Fruit fly (Drosophila melanogaster) whole organism, embryonic: ENCODE results near the gene CG14856.

ENCODE experiments used
- CG13775 ChIP-seq: fragments of 200-800 bp; sonication (Bioruptor generic); optimal IDR thresholded peaks from 3 replicates; lab custom pipeline; 2017; ENCODE audit warnings: missing biosample characterization, mild to moderate bottlenecking, missing genetic modification characterization
- CG9437 ChIP-seq: fragments of 200-800 bp; sonication (Bioruptor generic); optimal IDR thresholded peaks from 2 replicates; lab custom pipeline; 2018; ENCODE audit warnings: missing biosample characterization, mild to moderate bottlenecking, missing genetic modification characterization
- zfh1 ChIP-seq: fragments of 200-800 bp; sonication (Bioruptor generic); IDR thresholded peaks from 3 replicates; pipeline ENCODE4 v1.3.6; 2022; ENCODE audit warnings: missing biosample characterization, missing genetic modification characterization

DNA sequence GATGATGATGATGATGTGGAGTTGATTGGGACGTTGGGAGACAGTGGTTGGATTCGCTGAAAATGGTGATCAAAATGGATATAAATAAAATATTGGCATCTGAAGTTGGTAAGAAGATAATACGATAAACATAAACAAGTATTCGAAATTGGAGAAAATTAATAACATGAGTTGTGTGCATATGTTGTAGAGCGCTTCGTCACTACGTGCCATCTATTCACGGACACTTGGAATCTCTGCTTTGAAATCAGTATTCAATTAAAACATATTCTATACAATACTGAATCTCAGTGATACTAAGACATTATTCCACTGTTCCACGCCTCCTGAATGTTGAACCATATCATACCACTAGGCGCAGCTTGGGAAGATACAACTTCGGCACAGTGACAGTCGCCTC is 13.5 kb upstream of the CG14856 start:
- TF ChIP-seq CG9437 (GFP tag; lab: Kevin White, UChicago) = no peak
- TF ChIP-seq CG13775 (GFP tag; lab: Kevin White, UChicago) = no peak
- no peak for TF ChIP-seq zfh1 (GFP tag; lab: Robert Waterston, UW)
